Fruit fly (Drosophila melanogaster) whole organism, embryonic: Measurements from ENCODE around the gene CG11178.

Experiments used
- Atf6 ChIP-seq: fragments of 200-800 bp; sonication (Bioruptor generic); IDR thresholded peaks from 2 replicates; pipeline ENCODE4 v1.3.6; 2022; ENCODE audit warnings: missing biosample characterization, missing genetic modification characterization
- B-H1 ChIP-seq: fragments of 200-800 bp; sonication (Bioruptor generic); IDR thresholded peaks from 3 replicates; pipeline ENCODE4 v1.3.6; 2022; ENCODE audit warnings: missing biosample characterization, missing genetic modification characterization
- Bteb2 ChIP-seq: fragments of 200-800 bp; sonication (Bioruptor generic); optimal IDR thresholded peaks from 2 replicates; lab custom pipeline; 2016; ENCODE audit warnings: missing biosample characterization, missing genetic modification characterization
- CG10147 ChIP-seq: fragments of 200-800 bp; sonication (Bioruptor generic); optimal IDR thresholded peaks from 2 replicates; lab custom pipeline; 2019; ENCODE audit warnings: missing biosample characterization, mild to moderate bottlenecking, missing genetic modification characterization, moderate library complexity
- CG10979 ChIP-seq: fragments of 200-800 bp; sonication (Bioruptor generic); optimal IDR thresholded peaks from 2 replicates; lab custom pipeline; 2018; ENCODE audit warnings: missing biosample characterization, mild to moderate bottlenecking, missing genetic modification characterization, moderate library complexity
- CG12104 ChIP-seq: fragments of 200-800 bp; sonication (Bioruptor generic); optimal IDR thresholded peaks from 3 replicates; lab custom pipeline; 2016; ENCODE audit warnings: missing biosample characterization, missing genetic modification characterization
- CG12769 ChIP-seq: fragments of 200-800 bp; sonication (Bioruptor generic); optimal IDR thresholded peaks from 2 replicates; lab custom pipeline; 2019; ENCODE audit warnings: missing biosample characterization, mild to moderate bottlenecking, missing genetic modification characterization, moderate library complexity
- CG14014 ChIP-seq: fragments of 200-800 bp; sonication (Bioruptor generic); IDR thresholded peaks from 2 replicates; pipeline ENCODE4 v1.3.6; 2022; ENCODE audit warnings: missing biosample characterization, missing genetic modification characterization
- CG15514 ChIP-seq: fragments of 200-800 bp; sonication (Bioruptor generic); optimal IDR thresholded peaks from 3 replicates; lab custom pipeline; 2017; ENCODE audit warnings: missing biosample characterization, missing genetic modification characterization, mild to moderate bottlenecking, moderate library complexity, missing genetic modification reagents
- CG16863 ChIP-seq: fragments of 200-800 bp; sonication (Bioruptor generic); optimal IDR thresholded peaks from 3 replicates; lab custom pipeline; 2016; ENCODE audit warnings: missing biosample characterization, missing genetic modification characterization
- CG17186 ChIP-seq: fragments of 200-800 bp; sonication (Bioruptor generic); optimal IDR thresholded peaks from 3 replicates; lab custom pipeline; 2017; ENCODE audit warnings: missing biosample characterization, missing genetic modification reagents, missing genetic modification characterization
- CG17385 ChIP-seq: fragments of 200-800 bp; sonication (Bioruptor generic); optimal IDR thresholded peaks from 3 replicates; lab custom pipeline; 2018; ENCODE audit warnings: missing biosample characterization, mild to moderate bottlenecking, missing genetic modification characterization
- CG3838 ChIP-seq: fragments of 200-800 bp; sonication (Bioruptor generic); optimal IDR thresholded peaks from 3 replicates; lab custom pipeline; 2016; ENCODE audit warnings: missing biosample characterization, missing genetic modification characterization
- CG5245 ChIP-seq: fragments of 200-800 bp; sonication (Bioruptor generic); optimal IDR thresholded peaks from 3 replicates; lab custom pipeline; 2016; ENCODE audit warnings: missing biosample characterization, missing genetic modification characterization
- CG6854 ChIP-seq: fragments of 200-800 bp; sonication (Bioruptor generic); optimal IDR thresholded peaks from 3 replicates; lab custom pipeline; 2017; ENCODE audit warnings: missing biosample characterization, mild to moderate bottlenecking, missing genetic modification characterization
- CG8281 ChIP-seq: fragments of 200-800 bp; sonication (Bioruptor generic); optimal IDR thresholded peaks from 2 replicates; lab custom pipeline; 2018; ENCODE audit warnings: missing biosample characterization, mild to moderate bottlenecking, missing genetic modification characterization, moderate library complexity
- CTCF ChIP-seq: fragments of 200-800 bp; sonication (Bioruptor generic); optimal IDR thresholded peaks from 2 replicates; lab custom pipeline; 2017; ENCODE audit warnings: missing biosample characterization, mild to moderate bottlenecking, missing genetic modification characterization, moderate library complexity
- Dip2 ChIP-seq: fragments of 200-800 bp; sonication (Bioruptor generic); IDR thresholded peaks from 2 replicates; pipeline ENCODE4 v1.3.6; 2022; ENCODE audit warnings: missing biosample characterization, missing genetic modification characterization
- Hand ChIP-seq: fragments of 200-800 bp; sonication (Bioruptor generic); optimal IDR thresholded peaks from 2 replicates; lab custom pipeline; 2017; ENCODE audit warnings: mild to moderate bottlenecking, missing biosample characterization, missing genetic modification reagents, missing genetic modification characterization
- Hr39 ChIP-seq: fragments of >200 bp; optimal IDR thresholded peaks from 2 replicates; lab custom pipeline; 2017
- Trl ChIP-seq, 3 experiments: fragments of >200 bp in 2 of 3; fragments of 200-800 bp in 1 of 3; sonication (Bioruptor generic) in 1 of 3; optimal IDR thresholded peaks; 2 replicates in 1 of 3; 3 replicates in 2 of 3; lab custom pipeline; 2016 to 2017; ENCODE audit warnings: missing biosample characterization in 1 of 3, missing genetic modification characterization in 1 of 3
- bsh ChIP-seq, 2 experiments: fragments of 200-800 bp; sonication (Bioruptor generic); optimal IDR thresholded peaks; 2 replicates each; lab custom pipeline; 2017 to 2018; ENCODE audit warnings: mild to moderate bottlenecking in 2 of 2, missing biosample characterization in 2 of 2, missing genetic modification characterization in 2 of 2, moderate library complexity in 1 of 2
- crol ChIP-seq: fragments of 200-800 bp; sonication (Bioruptor generic); IDR thresholded peaks from 2 replicates; pipeline ENCODE4 v1.3.6; 2022; ENCODE audit warnings: missing biosample characterization, missing genetic modification characterization
- cwo ChIP-seq: fragments of 200-800 bp; sonication (Bioruptor generic); optimal IDR thresholded peaks from 3 replicates; lab custom pipeline; 2017; ENCODE audit warnings: missing biosample characterization, missing genetic modification characterization, mild to moderate bottlenecking, moderate library complexity, missing genetic modification reagents
- danr ChIP-seq: fragments of 200-800 bp; sonication (Bioruptor generic); IDR thresholded peaks from 2 replicates; pipeline ENCODE4 v1.3.6; 2022; ENCODE audit warnings: missing biosample characterization, missing genetic modification characterization
- eve ChIP-seq, 2 experiments: fragments of >200 bp; optimal IDR thresholded peaks; 2 replicates each; lab custom pipeline; 2017; ENCODE audit warnings: missing biosample characterization in 2 of 2, missing genetic modification characterization in 2 of 2
- exex ChIP-seq: fragments of 200-800 bp; sonication (Bioruptor generic); optimal IDR thresholded peaks from 4 replicates; lab custom pipeline; 2018; ENCODE audit warnings: missing biosample characterization, mild to moderate bottlenecking, missing genetic modification characterization, moderate library complexity
- hth ChIP-seq: fragments of >200 bp; optimal IDR thresholded peaks from 2 replicates; lab custom pipeline; 2017; ENCODE audit warnings: inconsistent platforms
- ind ChIP-seq: fragments of 200-800 bp; sonication (Bioruptor generic); optimal IDR thresholded peaks from 3 replicates; lab custom pipeline; 2016; ENCODE audit warnings: missing biosample characterization, missing genetic modification characterization
- lab ChIP-seq: fragments of 200-800 bp; sonication (Bioruptor generic); optimal IDR thresholded peaks from 3 replicates; lab custom pipeline; 2017; ENCODE audit warnings: missing biosample characterization, missing genetic modification characterization, mild to moderate bottlenecking, moderate library complexity, missing genetic modification reagents
- maf-S ChIP-seq: fragments of 200-800 bp; sonication (Bioruptor generic); optimal IDR thresholded peaks from 2 replicates; lab custom pipeline; 2016; ENCODE audit warnings: missing biosample characterization, missing genetic modification characterization
- mirr ChIP-seq: fragments of 200-800 bp; sonication (Bioruptor generic); optimal IDR thresholded peaks from 3 replicates; lab custom pipeline; 2018; ENCODE audit warnings: missing biosample characterization, mild to moderate bottlenecking, missing genetic modification characterization
- org-1 ChIP-seq: fragments of 200-800 bp; sonication (Bioruptor generic); optimal IDR thresholded peaks from 2 replicates; lab custom pipeline; 2017; ENCODE audit warnings: missing biosample characterization, missing genetic modification characterization
- sens ChIP-seq: fragments of 200-800 bp; sonication (Bioruptor generic); peaks from one replicate; lab custom pipeline; 2016; ENCODE audit warnings: missing biosample characterization, missing genetic modification characterization
- sens-2 ChIP-seq: fragments of 200-800 bp; sonication (Bioruptor generic); IDR thresholded peaks from 2 replicates; pipeline ENCODE4 v1.3.6; 2022; ENCODE audit warnings: missing biosample characterization, missing genetic modification characterization
- sug ChIP-seq: fragments of 200-800 bp; optimal IDR thresholded peaks from 2 replicates; lab custom pipeline; 2019; ENCODE audit warnings: missing biosample characterization, mild to moderate bottlenecking, missing genetic modification characterization, moderate library complexity
- tll ChIP-seq, 2 experiments: fragments of 200-800 bp in 1 of 2; fragments of >200 bp in 1 of 2; sonication (Bioruptor generic) in 1 of 2; optimal IDR thresholded peaks; 2 replicates each; lab custom pipeline; 2017 to 2019; ENCODE audit warnings: missing biosample characterization in 2 of 2, missing genetic modification characterization in 2 of 2, mild to moderate bottlenecking in 1 of 2, moderate library complexity in 1 of 2

Gene CG11178

DNA sequence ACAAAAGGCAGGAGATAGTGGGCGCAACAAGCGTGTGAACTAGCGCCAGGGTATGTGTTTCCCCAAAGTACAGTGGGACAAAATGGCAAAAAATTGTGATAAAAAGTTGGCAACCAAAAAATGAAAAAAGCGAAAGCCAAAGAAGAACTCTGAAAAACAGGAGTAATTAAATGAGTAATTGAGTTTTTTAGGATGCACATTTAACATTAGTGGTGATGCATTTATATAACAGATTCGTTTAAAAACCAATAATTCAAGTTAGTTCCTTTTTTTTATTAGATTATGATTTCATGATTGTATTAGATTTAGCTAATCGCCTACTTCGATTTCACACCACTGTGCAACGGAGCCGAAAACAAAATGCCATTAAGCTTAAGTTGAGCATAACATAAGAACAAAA is 33.1 kb upstream of the CG11178 start (continued):
- peak; percentile 24 for TF ChIP-seq cwo (GFP tag; lab: Kevin White, UChicago)
- TF ChIP-seq maf-S (GFP tag; lab: Kevin White, UChicago), result peak; percentile 8
- TF ChIP-seq Trl (optimal IDR thresholded peaks at IDR 0.05; lab: Kevin White, UChicago), result no peak
- TF ChIP-seq Trl (GFP tag; optimal IDR thresholded peaks at IDR 0.05; lab: Kevin White, UChicago), result peak; percentile 54
- TF ChIP-seq ind (GFP tag; lab: Kevin White, UChicago), result peak; percentile 49
- no peak for TF ChIP-seq CG17186
- TF ChIP-seq sug (tag; lab: Kevin White, UChicago), result no peak
- TF ChIP-seq sens-2 (GFP tag; lab: Robert Waterston, UW), result no peak
- TF ChIP-seq danr, result no peak
- peak; percentile 51 for TF ChIP-seq CG16863 (GFP tag; lab: Kevin White, UChicago)
- peak; percentile 43 for TF ChIP-seq CG10147 (GFP tag; lab: Kevin White, UChicago)
- peak in 1 of 2 experiments; percentile 74 for TF ChIP-seq bsh (GFP tag; optimal IDR thresholded peaks at IDR 0.05; lab: Kevin White, UChicago)
- peak; percentile 49; the same call in 1 of the 2 replicates for TF ChIP-seq Atf6 (GFP tag; lab: Robert Waterston, UW)
- TF ChIP-seq org-1 (GFP tag; lab: Kevin White, UChicago), result peak; percentile 58
- no peak for TF ChIP-seq tll (GFP tag; optimal IDR thresholded peaks at IDR 0.05; lab: Kevin White, UChicago)
- 0 out of 2 replicates have a peak, but pooled peaks have one; percentile 27 for TF ChIP-seq CG14014 (GFP tag; lab: Robert Waterston, UW)
- TF ChIP-seq CG12104 (GFP tag; lab: Kevin White, UChicago), result peak; percentile 9

DNA sequence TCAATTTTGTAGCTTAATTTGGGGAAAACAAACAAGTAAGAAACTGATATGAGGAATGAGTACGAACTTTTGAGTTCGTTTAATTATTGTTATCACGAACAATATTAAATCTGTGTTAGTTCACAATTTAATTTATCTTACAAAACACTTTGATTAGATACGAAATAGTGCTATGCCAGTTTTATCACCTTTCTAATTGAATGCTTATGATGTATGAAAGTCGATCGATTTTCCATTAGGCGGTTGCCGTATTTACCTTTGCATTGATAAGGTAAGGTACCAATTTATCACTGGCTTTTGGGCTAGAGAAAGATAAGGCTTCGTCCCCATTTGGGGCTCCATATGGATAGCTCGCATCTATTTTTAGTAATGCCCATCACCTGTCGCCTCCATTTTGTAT is 26.2 kb upstream of the CG11178 start:
- TF ChIP-seq CG8281 (tag; lab: Kevin White, UChicago) (no peak), exex (tag; lab: Kevin White, UChicago) (peak; percentile 62), lab (peak; percentile 66), CG3838 (GFP tag; lab: Kevin White, UChicago) (no peak), mirr (GFP tag; lab: Kevin White, UChicago) (peak; percentile 24)

DNA sequence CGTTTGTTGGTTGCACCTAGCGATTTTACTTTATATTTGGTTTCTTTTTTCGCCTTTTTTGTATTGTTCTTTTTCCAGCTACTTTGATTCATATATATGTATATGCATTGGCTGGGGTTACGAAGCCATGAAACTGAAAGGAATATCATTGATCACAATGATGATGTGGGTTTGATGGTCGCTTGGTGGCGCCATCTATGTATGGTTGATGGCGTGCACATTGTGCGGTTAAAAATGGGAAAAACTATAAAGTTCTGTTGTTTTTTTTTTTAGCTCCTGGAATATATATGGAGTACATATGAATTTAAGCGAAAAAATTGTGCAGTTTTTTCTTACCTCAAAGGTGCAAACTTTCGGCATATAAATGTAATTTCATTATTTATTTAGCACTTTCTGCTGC is 18.6 kb upstream of the CG11178 start:
- TF ChIP-seq CG6854 (no peak), CTCF (GFP tag; lab: Kevin White, UChicago) (peak; percentile 87), CG10979 (tag; lab: Kevin White, UChicago) (peak; percentile 82), hth (no peak), CG5245 (GFP tag; lab: Kevin White, UChicago) (no peak), Dip2 (peak; percentile 76)

DNA sequence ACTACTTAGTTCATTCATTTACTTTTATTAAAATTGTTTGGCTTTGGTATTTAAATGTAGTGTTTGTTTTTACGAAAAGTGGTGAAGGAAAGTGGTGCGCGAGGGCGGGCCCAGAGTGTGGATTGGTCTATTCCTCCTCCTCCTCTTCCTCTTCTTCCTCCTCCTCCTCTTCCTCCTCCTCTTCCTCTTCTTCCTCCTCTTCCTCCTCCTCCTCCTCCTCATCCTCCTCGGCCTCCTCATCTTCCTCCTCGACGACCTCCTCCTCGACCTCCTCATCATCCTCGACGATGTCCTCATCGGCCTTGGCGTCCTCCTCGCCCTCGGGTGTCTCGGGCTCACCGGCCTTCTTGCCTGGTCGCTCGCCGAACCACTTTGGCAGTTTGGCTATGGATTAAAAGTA is 11.8 kb upstream of the CG11178 start:
- peak; percentile 65 for TF ChIP-seq CG12769 (tag; lab: Kevin White, UChicago)
- 0 out of 2 replicates have a peak, but pooled peaks have one; percentile 25 for TF ChIP-seq crol (GFP tag; lab: Robert Waterston, UW)
- no peak for TF ChIP-seq CG17385 (GFP tag; lab: Kevin White, UChicago)
- peak; percentile 90 for TF ChIP-seq Hr39 (lab: Kevin White, UChicago)

DNA sequence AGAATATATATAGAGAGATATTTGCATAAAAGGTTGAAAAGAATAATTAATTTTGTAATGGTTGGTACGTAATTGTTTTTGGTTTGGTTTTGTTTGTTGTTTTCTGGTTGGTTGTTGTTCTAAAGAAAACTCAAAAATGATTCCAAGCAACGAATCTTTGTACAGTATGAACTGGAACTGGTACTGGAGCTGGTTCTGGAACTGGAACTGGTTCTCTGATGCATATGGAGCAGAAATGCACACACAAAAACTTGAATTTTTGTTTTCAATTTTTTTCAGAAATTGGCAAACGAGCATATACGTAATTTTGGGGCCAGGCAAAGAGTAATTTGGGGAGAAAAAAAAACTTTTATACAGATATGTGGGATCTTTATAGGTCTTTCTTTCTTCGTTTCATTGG is 7.7 kb upstream of the CG11178 start:
- TF ChIP-seq sens, result peak; percentile 12
- TF ChIP-seq B-H1 (GFP tag; lab: Robert Waterston, UW), result no peak
- no peak for TF ChIP-seq eve (GFP tag; optimal IDR thresholded peaks at IDR 0.05; lab: Kevin White, UChicago)
- no peak for TF ChIP-seq Hand
- peak; percentile 97 for TF ChIP-seq CG15514 (GFP tag; lab: Kevin White, UChicago)
- TF ChIP-seq Bteb2 (GFP tag; lab: Kevin White, UChicago), result no peak
- no peak for TF ChIP-seq Hr39 (lab: Kevin White, UChicago)
